Fruit fly (Drosophila melanogaster): Measurements from ENCODE around the gene Ing5.

DNA sequence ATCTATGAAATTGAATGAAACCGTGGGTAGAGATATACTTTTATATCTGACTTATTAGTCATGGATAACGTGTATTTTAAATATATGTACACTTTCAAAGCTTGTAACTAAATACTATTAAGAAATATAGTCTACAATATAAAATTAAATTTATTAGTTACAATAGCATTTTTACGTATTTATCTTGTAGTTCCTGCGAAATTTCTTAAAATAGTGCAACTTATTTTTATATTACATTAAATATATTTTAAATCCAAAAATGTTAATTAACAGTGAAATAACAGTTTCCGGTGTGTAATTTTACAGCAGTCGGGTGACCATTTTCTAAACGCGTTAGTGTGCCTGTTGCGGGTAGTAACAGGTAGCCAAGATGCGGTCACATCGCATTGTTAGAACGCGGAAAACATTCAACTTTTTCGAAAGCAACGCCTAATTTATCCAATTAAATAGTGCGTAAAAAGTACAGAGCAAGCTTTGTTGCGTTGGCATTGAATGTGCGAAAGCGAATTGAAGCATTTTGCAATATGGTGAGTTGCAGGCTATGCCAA lies 11.6 kb upstream of the Ing5 start, which contains the start of the genes CG10859 and CG7110:
- no peak for TF ChIP-seq CG32264 (GFP tag; optimal IDR thresholded peaks at IDR 0.05)
- no peak for TF ChIP-seq usp (GFP tag; optimal IDR thresholded peaks at IDR 0.05)
- TF ChIP-seq Hnf4 (GFP tag; optimal IDR thresholded peaks at IDR 0.05) = no peak
- no peak for TF ChIP-seq Abd-B (GFP tag; optimal IDR thresholded peaks at IDR 0.05)

All from whole organism, wandering third instar larva.